Worm (Caenorhabditis elegans) whole organism, L4 larva: ENCODE results near the gene afmd-1.

Source experiments
- ama-1 ChIP-seq: fragments of 150-350 bp; optimal IDR thresholded peaks from 2 replicates; lab custom pipeline; 2014; ENCODE audit warnings: inconsistent platforms, mixed read lengths
- ces-1 ChIP-seq: fragments of 150-350 bp; sonication (generic microtip); optimal IDR thresholded peaks from 4 replicates; lab custom pipeline; 2014; ENCODE audit warnings: missing biosample characterization, missing genetic modification reagents, missing genetic modification characterization
- hlh-30 ChIP-seq: sonication (generic microtip); optimal IDR thresholded peaks from 2 replicates; lab custom pipeline; 2017; ENCODE audit warnings: antibody characterized with exemption, mild to moderate bottlenecking, missing genetic modification characterization, missing compliant biosample characterization; ENCODE audit not compliant: insufficient read depth
- lsy-2 ChIP-seq, 2 experiments: fragments of 150-350 bp in 1 of 2; sonication (generic microtip) in 1 of 2; optimal IDR thresholded peaks; 2 replicates each; lab custom pipeline; 2014 to 2017; ENCODE audit warnings: missing biosample characterization in 2 of 2, missing genetic modification characterization in 2 of 2
- skn-1 ChIP-seq: fragments of 150-350 bp; optimal IDR thresholded peaks from 2 replicates; lab custom pipeline; 2014; ENCODE audit warnings: missing biosample characterization, missing genetic modification characterization
- tra-1 ChIP-seq: fragments of 200-800 bp; sonication (Bioruptor generic); IDR thresholded peaks from 2 replicates; pipeline ENCODE4 v1.3.6; 2022; ENCODE audit warnings: missing genetic modification reagents, missing genetic modification characterization, missing compliant biosample characterization
- zag-1 ChIP-seq: fragments of 150-350 bp; optimal IDR thresholded peaks from 2 replicates; lab custom pipeline; 2014; ENCODE audit warnings: missing biosample characterization, missing genetic modification characterization

DNA sequence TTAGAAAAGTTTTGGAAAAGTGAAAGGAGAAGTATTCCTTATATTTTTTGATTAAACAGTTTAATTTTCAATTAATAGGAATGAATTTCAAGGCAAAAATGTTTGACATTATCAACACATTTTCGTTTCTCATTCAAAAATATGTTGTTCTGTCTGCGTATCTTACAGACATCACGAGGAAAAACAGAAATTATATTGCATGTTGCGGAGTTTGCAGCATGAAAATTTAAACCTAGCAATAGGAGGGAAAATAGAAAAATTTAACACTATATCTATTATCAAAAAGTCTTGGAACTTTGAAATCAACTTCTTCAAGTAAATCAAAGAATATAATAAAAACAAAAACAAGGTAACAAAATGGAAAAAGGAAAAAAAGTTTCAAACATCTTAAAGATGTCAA lies 47.0 kb downstream of the afmd-1 start:
- TF ChIP-seq hlh-30 (tag; lab: Kevin White, UChicago) (peak; percentile 75), ama-1 (lab: Kevin White, UChicago) (no peak), skn-1 (tag; lab: Kevin White, UChicago) (no peak), tra-1 (GFP tag; lab: Robert Waterston, UW) (no peak), zag-1 (tag; lab: Kevin White, UChicago) (no peak), ces-1 (GFP tag; lab: Kevin White, UChicago) (no peak), lsy-2 (tag; optimal IDR thresholded peaks at IDR 0.05; lab: Kevin White, UChicago) (no peak)
